Worm (Caenorhabditis elegans): ENCODE results near the gene imp-2.
A peak's percentile ranks its signal among the peaks of the same experiment; 100 is the strongest.

The imp-2 gene

DNA sequence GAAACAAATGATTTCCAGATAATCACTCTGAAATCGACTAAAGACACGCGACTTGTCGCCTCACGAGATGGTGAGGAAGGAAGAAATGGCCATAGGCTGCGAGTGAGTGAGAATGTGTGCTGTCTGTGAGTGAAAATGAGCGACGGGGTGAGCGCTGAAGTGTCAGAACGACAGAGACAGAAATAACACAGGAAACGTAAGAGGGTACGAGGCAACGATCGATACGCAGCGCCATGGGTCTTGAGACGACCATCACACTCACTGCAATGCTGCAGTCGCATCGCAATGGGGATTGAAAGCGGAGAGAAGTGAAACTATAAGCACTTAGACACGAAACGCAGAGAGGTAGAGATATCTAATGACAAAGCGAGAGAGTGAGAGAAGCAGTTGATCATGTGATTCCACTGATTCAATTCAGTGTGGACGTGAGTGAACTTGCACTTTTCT is 35.9 kb downstream of the imp-2 start (continued):
- TF ChIP-seq lsy-12 (tag; optimal IDR thresholded peaks at IDR 0.05) (peak; percentile 88), mml-1 (tag; optimal IDR thresholded peaks at IDR 0.05) (no peak), ztf-4 (tag; optimal IDR thresholded peaks at IDR 0.05) (peak; percentile 20), lin-15B (tag; optimal IDR thresholded peaks at IDR 0.05) (peak; percentile 83), sea-2 (GFP tag; optimal IDR thresholded peaks at IDR 0.05) (peak; percentile 21), nhr-23 (tag; optimal IDR thresholded peaks at IDR 0.05) (peak; percentile 92), nhr-11 (tag; optimal IDR thresholded peaks at IDR 0.05) (peak; percentile 83), R02D3.7 (tag; optimal IDR thresholded peaks at IDR 0.05) (peak; percentile 74), ama-1 (optimal IDR thresholded peaks at IDR 0.05) (peak; percentile 89), fkh-10 (GFP tag; optimal IDR thresholded peaks at IDR 0.05) (peak; percentile 49), nhr-237 (tag; optimal IDR thresholded peaks at IDR 0.05) (no peak), nhr-43 (tag; optimal IDR thresholded peaks at IDR 0.05; ENCODE audit: poor library complexity, severe bottlenecking) (peak; percentile 86), nhr-25 (tag; optimal IDR thresholded peaks at IDR 0.05) (peak; percentile 96), ceh-9 (tag; optimal IDR thresholded peaks at IDR 0.05) (no peak), nfya-1 (tag; optimal IDR thresholded peaks at IDR 0.05; ENCODE audit: insufficient read depth) (peak; percentile 94), lin-39 (tag; optimal IDR thresholded peaks at IDR 0.05) (peak; percentile 91), elt-3 (tag; optimal IDR thresholded peaks at IDR 0.05) (peak in 1 of 3 experiments; percentile 1), skn-1 (tag; optimal IDR thresholded peaks at IDR 0.05) (peak; percentile 80), pqm-1 (tag; optimal IDR thresholded peaks at IDR 0.05) (peak; percentile 41), nhr-28 (tag; optimal IDR thresholded peaks at IDR 0.05) (no peak), fos-1 (tag; optimal IDR thresholded peaks at IDR 0.05) (no peak), elt-2 (tag; optimal IDR thresholded peaks at IDR 0.05) (peak; percentile 80), jun-1 (tag; optimal IDR thresholded peaks at IDR 0.05) (peak; percentile 92)

DNA sequence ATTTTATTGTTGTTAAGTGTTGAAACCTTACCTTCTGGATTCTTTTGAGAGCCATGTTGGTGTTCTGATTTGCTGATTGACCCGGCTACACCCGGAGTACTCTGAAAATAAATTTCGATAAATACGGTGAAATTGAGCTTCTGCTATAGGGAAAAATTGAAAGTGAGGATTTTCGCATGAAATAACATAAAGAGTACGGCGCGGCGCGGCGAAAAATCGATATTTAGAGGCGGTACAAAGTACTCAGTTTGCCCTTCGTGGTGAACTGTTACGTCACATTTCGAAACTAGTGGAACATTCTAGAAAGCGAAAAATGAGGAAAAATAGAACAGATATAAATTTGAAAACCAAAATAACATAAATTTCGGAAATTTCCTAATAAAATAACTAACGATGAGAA is 36.5 kb downstream of the imp-2 start, which contains the start of gene let-70:
Gene let-70 (minus strand): TSS at position 101 of the 400 bp plus-strand sequence.
- TF ChIP-seq fos-1 (tag; optimal IDR thresholded peaks at IDR 0.05) (no peak), pha-4 (tag; optimal IDR thresholded peaks at IDR 0.05) (no peak), nhr-28 (tag; optimal IDR thresholded peaks at IDR 0.05) (no peak)

ce11 chrIV:11080823-11081285 is 37.8 kb downstream of the imp-2 start, which contains the start of gene atg-7:
atg-7 (minus strand) TSS chrIV:11081055.
- TF ChIP-seq unc-62 (GFP tag; optimal IDR thresholded peaks at IDR 0.05) (no peak), snpc-4 (tag; optimal IDR thresholded peaks at IDR 0.05) (no peak), ztf-4 (tag; optimal IDR thresholded peaks at IDR 0.05) (no peak), ceh-82 (tag; optimal IDR thresholded peaks at IDR 0.05) (no peak), lin-39 (tag; optimal IDR thresholded peaks at IDR 0.05) (no peak), nhr-77 (tag; optimal IDR thresholded peaks at IDR 0.05) (no peak), lsy-12 (tag; optimal IDR thresholded peaks at IDR 0.05) (peak; percentile 18), pha-4 (tag; optimal IDR thresholded peaks at IDR 0.05) (peak; percentile 13), nhr-237 (tag; optimal IDR thresholded peaks at IDR 0.05) (no peak), ama-1 (optimal IDR thresholded peaks at IDR 0.05) (peak; percentile 94)

DNA sequence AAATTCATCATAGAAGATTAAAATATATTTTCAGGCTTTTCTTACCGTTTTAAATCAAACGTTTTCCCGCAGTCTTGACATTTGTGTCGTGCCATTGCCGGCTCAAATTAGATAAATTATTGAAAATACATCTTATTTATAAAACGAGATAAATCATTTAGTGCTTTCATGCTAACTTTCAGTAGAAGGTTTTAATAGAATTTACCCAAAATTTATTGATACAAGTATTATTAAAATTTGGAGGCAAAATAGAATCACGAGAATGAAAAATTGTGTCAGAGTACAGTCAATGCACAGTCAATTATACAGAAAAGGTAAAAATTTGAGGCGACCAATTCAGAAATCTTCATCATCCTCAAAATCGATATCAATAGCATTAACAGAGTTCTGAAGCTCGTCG is 40.2 kb downstream of the imp-2 start, which contains the start of gene Y5F2A.4:
Gene Y5F2A.4 (minus strand): TSS at position 101 of the 400 bp plus-strand sequence.
- TF ChIP-seq nhr-11 (tag; optimal IDR thresholded peaks at IDR 0.05) (no peak), mdl-1 (tag; optimal IDR thresholded peaks at IDR 0.05) (no peak), unc-62 (GFP tag; optimal IDR thresholded peaks at IDR 0.05) (no peak)

DNA sequence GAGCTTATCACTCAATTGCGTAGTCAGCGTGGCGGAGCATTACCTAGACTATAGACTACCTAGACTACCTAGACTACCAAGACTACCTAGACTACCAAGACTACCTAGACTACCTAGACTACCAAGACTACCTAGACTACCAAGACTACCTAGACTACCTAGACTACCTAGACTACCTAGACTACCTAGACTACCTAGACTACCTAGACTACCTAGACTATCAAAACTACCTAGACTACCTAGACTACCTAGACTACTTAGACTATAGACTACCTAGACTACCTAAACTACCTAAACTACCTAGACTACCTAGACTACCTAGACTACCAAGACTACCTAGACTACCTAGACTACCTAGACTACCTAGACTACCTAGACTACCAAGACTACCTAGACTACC is 47.8 kb downstream of the imp-2 start:
- TF ChIP-seq nhr-237 (tag; optimal IDR thresholded peaks at IDR 0.05) (peak; percentile 91), nhr-43 (tag; optimal IDR thresholded peaks at IDR 0.05; ENCODE audit: poor library complexity, severe bottlenecking) (peak; percentile 49)

- TF ChIP-seq nfya-1 (tag; optimal IDR thresholded peaks at IDR 0.05; ENCODE audit: insufficient read depth) (peak; percentile 47), egl-5 (tag; optimal IDR thresholded peaks at IDR 0.05) (peak; percentile 40), mml-1 (tag; optimal IDR thresholded peaks at IDR 0.05) (no peak), mdl-1 (tag; optimal IDR thresholded peaks at IDR 0.05) (no peak), nhr-11 (tag; optimal IDR thresholded peaks at IDR 0.05) (peak; percentile 68), unc-62 (GFP tag; optimal IDR thresholded peaks at IDR 0.05) (peak; percentile 83)
Observed at ce11 chrIV:11068314-11068713, 50.4 kb downstream of the imp-2 start.
